Worm (Caenorhabditis elegans): ENCODE results near the gene ZC412.10.
A peak's percentile ranks its signal among the peaks of the same experiment; 100 is the strongest.

The ZC412.10 gene

DNA sequence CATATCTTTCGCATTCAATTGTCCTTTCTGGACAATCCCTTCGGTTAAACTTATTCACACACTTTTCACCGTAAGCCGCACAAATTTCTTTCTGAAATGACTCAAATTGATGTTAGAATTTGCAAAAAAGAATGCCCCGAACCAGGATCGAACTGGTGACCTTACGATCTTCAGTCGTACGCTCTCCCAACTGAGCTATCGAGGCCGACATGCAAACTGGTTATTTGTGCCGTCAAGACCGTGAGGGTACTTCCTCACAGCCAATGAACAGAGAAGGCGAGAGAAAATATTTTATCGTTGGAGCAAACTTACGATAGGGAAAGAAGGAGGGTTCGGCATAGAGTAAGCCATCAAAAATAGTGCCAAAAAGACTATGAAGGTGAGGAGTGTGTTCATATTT, 367 bp downstream of the ZC412.10 start (continued):
- no peak for TF ChIP-seq B0019.2 (GFP tag; conservative IDR thresholded peaks at IDR 0.05)
- no peak for TF ChIP-seq ccch-3 (GFP tag; optimal IDR thresholded peaks at IDR 0.05)
- TF ChIP-seq Y95B8A.8 (GFP tag; IDR thresholded peaks at IDR 0.05), result no peak
- peak; percentile 67 for TF ChIP-seq madf-6 (GFP tag; IDR thresholded peaks at IDR 0.05)
- no peak for TF ChIP-seq attf-3 (GFP tag; conservative IDR thresholded peaks at IDR 0.05)
- TF ChIP-seq attf-6 (GFP tag; IDR thresholded peaks at IDR 0.05), result peak; percentile 67
- no peak for TF ChIP-seq tlf-1 (GFP tag; optimal IDR thresholded peaks at IDR 0.05)
- peak; percentile 23 for TF ChIP-seq ceh-27 (GFP tag; optimal IDR thresholded peaks at IDR 0.05)
- no peak for TF ChIP-seq mes-4 (tag; optimal IDR thresholded peaks at IDR 0.05)
- TF ChIP-seq F39B2.1 (GFP tag; IDR thresholded peaks at IDR 0.05), result no peak
- no peak for TF ChIP-seq ztf-6 (GFP tag; IDR thresholded peaks at IDR 0.05)
- peak; percentile 18 for TF ChIP-seq ztf-18 (tag; optimal IDR thresholded peaks at IDR 0.05)
- no peak for TF ChIP-seq lin-40 (tag; optimal IDR thresholded peaks at IDR 0.05)
- peak; percentile 81 for TF ChIP-seq rcor-1 (GFP tag; IDR thresholded peaks at IDR 0.05)
- TF ChIP-seq efl-1 (GFP tag; optimal IDR thresholded peaks at IDR 0.05), result no peak
- TF ChIP-seq mxl-1 (tag; optimal IDR thresholded peaks at IDR 0.05), result no peak
- no peak for TF ChIP-seq lin-35 (GFP tag; optimal IDR thresholded peaks at IDR 0.05)
- TF ChIP-seq ets-4 (GFP tag; optimal IDR thresholded peaks at IDR 0.05), result no peak
- no peak for TF ChIP-seq F57C9.4 (tag; optimal IDR thresholded peaks at IDR 0.05)
- no peak for TF ChIP-seq madf-3 (GFP tag; IDR thresholded peaks at IDR 0.05)
- no peak for TF ChIP-seq tbx-9 (tag; optimal IDR thresholded peaks at IDR 0.05; ENCODE audit: borderline replicate concordance)
- no peak for TF ChIP-seq zfh-2 (GFP tag; conservative IDR thresholded peaks at IDR 0.05)
- TF ChIP-seq snpc-4 (GFP tag; optimal IDR thresholded peaks at IDR 0.05), result peak; percentile 96
- TF ChIP-seq snpc-4 (tag; optimal IDR thresholded peaks at IDR 0.05), result peak; percentile 97 to 99 (median 98)
- no peak for TF ChIP-seq B0336.3 (GFP tag; IDR thresholded peaks at IDR 0.05)
- TF ChIP-seq D2030.7 (GFP tag; IDR thresholded peaks at IDR 0.05), result peak; percentile 40
- TF ChIP-seq nhr-80 (tag; optimal IDR thresholded peaks at IDR 0.05), result peak; percentile 4
- TF ChIP-seq pha-4 (tag; optimal IDR thresholded peaks at IDR 0.05), result no peak
- TF ChIP-seq gei-17 (GFP tag; optimal IDR thresholded peaks at IDR 0.05), result no peak
- TF ChIP-seq nhr-179 (tag; optimal IDR thresholded peaks at IDR 0.05), result no peak
- TF ChIP-seq F23B12.7 (tag; optimal IDR thresholded peaks at IDR 0.05; ENCODE audit: insufficient read depth), result peak; percentile 42
- TF ChIP-seq attf-5 (GFP tag; optimal IDR thresholded peaks at IDR 0.05), result no peak
- no peak for TF ChIP-seq F52B5.7 (tag; optimal IDR thresholded peaks at IDR 0.05)
- no peak for TF ChIP-seq sdz-38 (tag; optimal IDR thresholded peaks at IDR 0.05)
- no peak for TF ChIP-seq Y67H2A.10 (GFP tag; conservative IDR thresholded peaks at IDR 0.05)
- TF ChIP-seq ztf-26 (tag; optimal IDR thresholded peaks at IDR 0.05), result no peak
- TF ChIP-seq athp-1 (tag; optimal IDR thresholded peaks at IDR 0.05), result peak; percentile 14
- no peak for TF ChIP-seq nfya-1 (tag; optimal IDR thresholded peaks at IDR 0.05; ENCODE audit: borderline replicate concordance, insufficient read depth)
- TF ChIP-seq bed-2 (GFP tag; IDR thresholded peaks at IDR 0.05), result no peak
- TF ChIP-seq ztf-28 (GFP tag; IDR thresholded peaks at IDR 0.05), result no peak
- TF ChIP-seq B0261.1 (tag; optimal IDR thresholded peaks at IDR 0.05), result peak; percentile 86
- TF ChIP-seq snpc-1.3 (tag; optimal IDR thresholded peaks at IDR 0.05; ENCODE audit: insufficient read depth), result no peak
- TF ChIP-seq dox-1 (GFP tag; IDR thresholded peaks at IDR 0.05), result peak; percentile 62
- no peak for TF ChIP-seq F22D6.2 (tag; optimal IDR thresholded peaks at IDR 0.05)
- peak; percentile 65; the same call in 1 of the 2 replicates for TF ChIP-seq hsf-1 (GFP tag; IDR thresholded peaks at IDR 0.05)
- TF ChIP-seq F57A8.1 (GFP tag; optimal IDR thresholded peaks at IDR 0.05), result no peak
- TF ChIP-seq repo-1 (tag; optimal IDR thresholded peaks at IDR 0.05), result no peak
- no peak for TF ChIP-seq bed-1 (GFP tag; IDR thresholded peaks at IDR 0.05)
- no peak for TF ChIP-seq chd-7 (tag; optimal IDR thresholded peaks at IDR 0.05)
- TF ChIP-seq snpc-3.4 (tag; optimal IDR thresholded peaks at IDR 0.05), result peak; percentile 96
